Worm (Caenorhabditis elegans) whole organism, L2 larva: Measurements from ENCODE around the gene gei-18.

Experiments used
- ceh-82 ChIP-seq: fragments of 150-350 bp; optimal IDR thresholded peaks from 2 replicates; lab custom pipeline; 2014; ENCODE audit warnings: missing biosample characterization, missing genetic modification characterization
- elt-1 ChIP-seq: fragments of 150-350 bp; optimal IDR thresholded peaks from 2 replicates; lab custom pipeline; 2014; ENCODE audit warnings: missing biosample characterization, missing genetic modification characterization
- gmeb-1 ChIP-seq: fragments of 150-350 bp; optimal IDR thresholded peaks from 2 replicates; lab custom pipeline; 2014; ENCODE audit warnings: missing biosample characterization, missing genetic modification characterization
- lsy-2 ChIP-seq, 2 experiments: fragments of 150-350 bp in 1 of 2; sonication (generic microtip) in 1 of 2; optimal IDR thresholded peaks; 2 replicates each; lab custom pipeline; 2014 to 2017; ENCODE audit warnings: missing biosample characterization in 2 of 2, missing genetic modification characterization in 2 of 2
- nhr-12 ChIP-seq: fragments of 150-350 bp; optimal IDR thresholded peaks from 2 replicates; lab custom pipeline; 2014; ENCODE audit warnings: missing biosample characterization, missing genetic modification characterization
- nhr-129 ChIP-seq: fragments of 150-350 bp; optimal IDR thresholded peaks from 2 replicates; lab custom pipeline; 2014; ENCODE audit warnings: missing biosample characterization, missing genetic modification characterization
- nhr-23 ChIP-seq: fragments of 150-350 bp; optimal IDR thresholded peaks from 2 replicates; lab custom pipeline; 2014; ENCODE audit warnings: missing biosample characterization, missing genetic modification reagents, missing genetic modification characterization
- nhr-237 ChIP-seq: fragments of 150-350 bp; optimal IDR thresholded peaks from 2 replicates; lab custom pipeline; 2014; ENCODE audit warnings: missing biosample characterization, missing genetic modification characterization
- nhr-77 ChIP-seq: fragments of 150-350 bp; optimal IDR thresholded peaks from 2 replicates; lab custom pipeline; 2014; ENCODE audit warnings: missing biosample characterization, missing genetic modification characterization
- unc-39 ChIP-seq: fragments of 150-350 bp; optimal IDR thresholded peaks from 2 replicates; lab custom pipeline; 2014; ENCODE audit warnings: missing biosample characterization, missing genetic modification characterization
- unc-62 ChIP-seq: fragments of 150-350 bp; optimal IDR thresholded peaks from 2 replicates; lab custom pipeline; 2014; ENCODE audit warnings: missing biosample characterization, missing genetic modification reagents, missing genetic modification characterization

ce11 chrIV:13934086-13934485 lies 48.2 kb downstream of the gei-18 start, which contains the start of gene Y37A1A.4:
- TF ChIP-seq unc-62 (GFP tag; lab: Kevin White, UChicago) (no peak), gmeb-1 (tag; lab: Kevin White, UChicago) (no peak), nhr-129 (tag; lab: Kevin White, UChicago) (no peak), ceh-82 (tag; lab: Kevin White, UChicago) (no peak), nhr-77 (no peak), nhr-237 (tag; lab: Kevin White, UChicago) (no peak), lsy-2 (tag; optimal IDR thresholded peaks at IDR 0.05; lab: Kevin White, UChicago) (no peak), nhr-23 (tag; lab: Kevin White, UChicago) (no peak), nhr-12 (no peak), unc-39 (tag; lab: Kevin White, UChicago) (no peak), elt-1 (tag; lab: Kevin White, UChicago) (no peak)
